Fruit fly (Drosophila melanogaster): ENCODE measurements around the gene CG12971.

The CG12971 gene

dm6 chr3L:21334999-21335631 lies 21.2 kb downstream of the CG12971 start, which contains the start of gene Tsr1 (continued):
- TF ChIP-seq crp (GFP tag; optimal IDR thresholded peaks at IDR 0.05) (peak in 1 of 2 experiments; percentile 52), CG7357 (GFP tag; IDR thresholded peaks at IDR 0.05) (no peak), MTF-1 (GFP tag; optimal IDR thresholded peaks at IDR 0.05; ENCODE audit: borderline replicate concordance) (no peak), salm (tag; optimal IDR thresholded peaks at IDR 0.05) (no peak), CG16813 (GFP tag; IDR thresholded peaks at IDR 0.05; ENCODE audit: partially characterized antibody) (peak; percentile 81), Doc2 (GFP tag; IDR thresholded peaks at IDR 0.05) (no peak), CG6272 (GFP tag; IDR thresholded peaks at IDR 0.05) (no peak), Xbp1 (GFP tag; optimal IDR thresholded peaks at IDR 0.05) (no peak), gce (GFP tag; IDR thresholded peaks at IDR 0.05) (no peak), ro (GFP tag; IDR thresholded peaks at IDR 0.05) (no peak), vvl (GFP tag; IDR thresholded peaks at IDR 0.05) (no peak), Doc3 (GFP tag; IDR thresholded peaks at IDR 0.05; ENCODE audit: partially characterized antibody) (peak; percentile 78), Rfx (GFP tag; IDR thresholded peaks at IDR 0.05) (peak; percentile 14; the same call in 1 of the 2 replicates), CG13287 (GFP tag; IDR thresholded peaks at IDR 0.05; ENCODE audit: partially characterized antibody) (peak; percentile 94), HLH4C (GFP tag; IDR thresholded peaks at IDR 0.05; ENCODE audit: partially characterized antibody) (peak; percentile 80), Ada2b (GFP tag; IDR thresholded peaks at IDR 0.05) (no peak)

dm6 chr3L:21324724-21325123 lies 31.6 kb downstream of the CG12971 start:
- TF ChIP-seq CG11456 (GFP tag; IDR thresholded peaks at IDR 0.05) = 0 out of 3 replicates have a peak, but pooled peaks have one; percentile 54
- TF ChIP-seq gsb-n (tag; optimal IDR thresholded peaks at IDR 0.05) = no peak
- no peak for TF ChIP-seq twi (tag; optimal IDR thresholded peaks at IDR 0.05)
- no peak for TF ChIP-seq sens (GFP tag)
- no peak for TF ChIP-seq CG2889 (GFP tag; IDR thresholded peaks at IDR 0.05)
- TF ChIP-seq pum (GFP tag; optimal IDR thresholded peaks at IDR 0.05) = no peak
- 0 out of 3 replicates have a peak, but pooled peaks have one; percentile 6 for TF ChIP-seq ken (GFP tag; IDR thresholded peaks at IDR 0.05)
- TF ChIP-seq prd (optimal IDR thresholded peaks at IDR 0.05) = no peak
- no peak for TF ChIP-seq prd (GFP tag; IDR thresholded peaks at IDR 0.05)
- no peak for TF ChIP-seq Sox100B (GFP tag; optimal IDR thresholded peaks at IDR 0.05)
- no peak for TF ChIP-seq Hmr (GFP tag; optimal IDR thresholded peaks at IDR 0.05)
- TF ChIP-seq Dref (GFP tag; IDR thresholded peaks at IDR 0.05) = 0 out of 2 replicates have a peak, but pooled peaks have one; percentile 2
- TF ChIP-seq Ets65A (GFP tag) = peak; percentile 50

- TF ChIP-seq nmo (GFP tag; optimal IDR thresholded peaks at IDR 0.05) (no peak), CG17912 (GFP tag; optimal IDR thresholded peaks at IDR 0.05) (no peak), CG7556 (GFP tag; optimal IDR thresholded peaks at IDR 0.05) (peak; percentile 73), CG13296 (GFP tag; optimal IDR thresholded peaks at IDR 0.05) (peak; percentile 58), CoRest (tag; optimal IDR thresholded peaks at IDR 0.05) (peak; percentile 18), CG34376 (GFP tag; optimal IDR thresholded peaks at IDR 0.05) (peak; percentile 69), org-1 (GFP tag; optimal IDR thresholded peaks at IDR 0.05) (peak; percentile 5), Meics (GFP tag; optimal IDR thresholded peaks at IDR 0.05) (peak; percentile 69), Hand (GFP tag; optimal IDR thresholded peaks at IDR 0.05) (peak; percentile 78), Oli (tag; optimal IDR thresholded peaks at IDR 0.05) (peak; percentile 37), CG18619 (GFP tag; optimal IDR thresholded peaks at IDR 0.05) (peak; percentile 7), CG30403 (GFP tag; optimal IDR thresholded peaks at IDR 0.05) (peak; percentile 10), Med (GFP tag) (peak; percentile 2), Hmr (GFP tag; optimal IDR thresholded peaks at IDR 0.05) (peak; percentile 79), CG13424 (tag; optimal IDR thresholded peaks at IDR 0.05) (peak; percentile 53), CG10209 (GFP tag; optimal IDR thresholded peaks at IDR 0.05) (peak; percentile 29), CG12391 (tag; optimal IDR thresholded peaks at IDR 0.05) (peak; percentile 43), CG10543 (GFP tag; optimal IDR thresholded peaks at IDR 0.05) (peak; percentile 47), lab (GFP tag; optimal IDR thresholded peaks at IDR 0.05) (peak; percentile 73)
Measured at dm6 chr3L:21321807-21322503, 34.3 kb downstream of the CG12971 start.
